Worm (Caenorhabditis elegans) whole organism, L3 larva: ENCODE data around the gene ztf-28.
"Not testable (repeated sequence)": the region's sequence is repeated elsewhere in the genome, so short reads cannot be mapped to it uniquely, and the experiment has no call there.

Source experiments
- aly-2 ChIP-seq: fragments of 150-350 bp; optimal IDR thresholded peaks from 2 replicates; lab custom pipeline; 2014; ENCODE audit warnings: missing biosample characterization, missing genetic modification characterization
- ceh-28 ChIP-seq: fragments of 150-350 bp; optimal IDR thresholded peaks from 2 replicates; lab custom pipeline; 2014; ENCODE audit warnings: missing biosample characterization, missing genetic modification reagents, missing genetic modification characterization
- ceh-9 ChIP-seq: sonication (generic microtip); optimal IDR thresholded peaks from 2 replicates; lab custom pipeline; 2018; ENCODE audit warnings: missing biosample characterization, missing genetic modification characterization
- daf-12 ChIP-seq: fragments of 150-350 bp; optimal IDR thresholded peaks from 2 replicates; lab custom pipeline; 2014; ENCODE audit warnings: missing biosample characterization, missing genetic modification reagents, missing genetic modification characterization
- egl-27 ChIP-seq: sonication (generic microtip); optimal IDR thresholded peaks from 4 replicates; lab custom pipeline; 2017; ENCODE audit warnings: missing biosample characterization, missing genetic modification reagents, missing genetic modification characterization
- egl-5 ChIP-seq: fragments of 150-350 bp; optimal IDR thresholded peaks from 2 replicates; lab custom pipeline; 2017; ENCODE audit warnings: missing biosample characterization, missing genetic modification reagents, missing genetic modification characterization, inconsistent platforms
- elt-1 ChIP-seq: fragments of 150-350 bp; optimal IDR thresholded peaks from 2 replicates; lab custom pipeline; 2014; ENCODE audit warnings: missing biosample characterization, missing genetic modification characterization
- elt-2 ChIP-seq: sonication (generic microtip); optimal IDR thresholded peaks from 2 replicates; lab custom pipeline; 2016; ENCODE audit warnings: missing genetic modification reagents, mild to moderate bottlenecking, missing genetic modification characterization, missing compliant biosample characterization
- eor-1 ChIP-seq, 2 experiments: fragments of 150-350 bp; optimal IDR thresholded peaks; 2 replicates each; lab custom pipeline; 2014 to 2018; ENCODE audit warnings: missing biosample characterization in 2 of 2, missing genetic modification characterization in 2 of 2
- fkh-10 ChIP-seq: sonication (generic microtip); optimal IDR thresholded peaks from 2 replicates; lab custom pipeline; 2017; ENCODE audit warnings: missing biosample characterization, missing genetic modification reagents, missing genetic modification characterization
- fkh-2 ChIP-seq: fragments of 150-350 bp; optimal IDR thresholded peaks from 2 replicates; lab custom pipeline; 2014; ENCODE audit warnings: missing biosample characterization, missing genetic modification reagents, missing genetic modification characterization
- fos-1 ChIP-seq: fragments of 150-350 bp; optimal IDR thresholded peaks from 2 replicates; lab custom pipeline; 2014; ENCODE audit warnings: missing biosample characterization, missing genetic modification characterization
- hmg-11 ChIP-seq: sonication (generic microtip); optimal IDR thresholded peaks from 2 replicates; lab custom pipeline; 2016; ENCODE audit warnings: missing genetic modification characterization, missing compliant biosample characterization
- jun-1 ChIP-seq: fragments of 150-350 bp; optimal IDR thresholded peaks from 2 replicates; lab custom pipeline; 2014; ENCODE audit warnings: missing biosample characterization, missing genetic modification reagents, missing genetic modification characterization
- lin-15B ChIP-seq: fragments of 150-350 bp; optimal IDR thresholded peaks from 2 replicates; lab custom pipeline; 2014; ENCODE audit warnings: missing biosample characterization, missing genetic modification characterization
- lsy-12 ChIP-seq: sonication (generic microtip); optimal IDR thresholded peaks from 2 replicates; lab custom pipeline; 2016; ENCODE audit warnings: mild to moderate bottlenecking, missing genetic modification characterization, missing compliant biosample characterization
- mdl-1 ChIP-seq: fragments of 150-350 bp; optimal IDR thresholded peaks from 2 replicates; lab custom pipeline; 2014; ENCODE audit warnings: missing biosample characterization, missing genetic modification characterization
- mml-1 ChIP-seq: fragments of 150-350 bp; sonication (generic microtip); optimal IDR thresholded peaks from 3 replicates; lab custom pipeline; 2014; ENCODE audit warnings: missing biosample characterization, missing genetic modification characterization
- nfya-1 ChIP-seq: sonication (generic microtip); optimal IDR thresholded peaks from 2 replicates; lab custom pipeline; 2017; ENCODE audit warnings: missing genetic modification characterization, mild to moderate bottlenecking, missing compliant biosample characterization, antibody characterized with exemption, moderate library complexity; ENCODE audit not compliant: insufficient read depth
- nhr-12 ChIP-seq: fragments of 150-350 bp; optimal IDR thresholded peaks from 2 replicates; lab custom pipeline; 2014; ENCODE audit warnings: missing biosample characterization, missing genetic modification characterization
- nhr-23 ChIP-seq: fragments of 150-350 bp; optimal IDR thresholded peaks from 2 replicates; lab custom pipeline; 2014; ENCODE audit warnings: missing biosample characterization, missing genetic modification reagents, missing genetic modification characterization
- nhr-25 ChIP-seq: sonication (generic microtip); optimal IDR thresholded peaks from 2 replicates; lab custom pipeline; 2017; ENCODE audit warnings: missing biosample characterization, missing genetic modification characterization
- nhr-28 ChIP-seq: fragments of 150-350 bp; optimal IDR thresholded peaks from 2 replicates; lab custom pipeline; 2014; ENCODE audit warnings: missing biosample characterization, missing genetic modification characterization
- nhr-43 ChIP-seq: sonication (generic microtip); optimal IDR thresholded peaks from 2 replicates; lab custom pipeline; 2016; ENCODE audit warnings: mild to moderate bottlenecking, missing genetic modification characterization, missing compliant biosample characterization; ENCODE audit not compliant: poor library complexity, severe bottlenecking
- nhr-76 ChIP-seq: fragments of 150-350 bp; sonication (generic microtip); optimal IDR thresholded peaks from 5 replicates; lab custom pipeline; 2014; ENCODE audit warnings: missing biosample characterization, missing genetic modification characterization
- pha-4 ChIP-seq: fragments of 150-350 bp; optimal IDR thresholded peaks from 2 replicates; lab custom pipeline; 2014; ENCODE audit warnings: missing biosample characterization, missing genetic modification reagents, missing genetic modification characterization
- pqm-1 ChIP-seq: fragments of 150-350 bp; optimal IDR thresholded peaks from 2 replicates; lab custom pipeline; 2017; ENCODE audit warnings: missing biosample characterization, missing genetic modification characterization, inconsistent platforms
- sea-2 ChIP-seq: fragments of 150-350 bp; sonication (generic microtip); optimal IDR thresholded peaks from 4 replicates; lab custom pipeline; 2014; ENCODE audit warnings: missing biosample characterization, missing genetic modification reagents, missing genetic modification characterization
- snpc-4 ChIP-seq: fragments of 150-350 bp; optimal IDR thresholded peaks from 2 replicates; lab custom pipeline; 2014; ENCODE audit warnings: missing biosample characterization, missing genetic modification characterization
- tbx-2 ChIP-seq: sonication (generic microtip); optimal IDR thresholded peaks from 2 replicates; lab custom pipeline; 2016; ENCODE audit warnings: mild to moderate bottlenecking, missing genetic modification characterization, missing compliant biosample characterization
- unc-39 ChIP-seq: sonication (generic microtip); optimal IDR thresholded peaks from 4 replicates; lab custom pipeline; 2017; ENCODE audit warnings: missing biosample characterization, missing genetic modification characterization
- unc-62 ChIP-seq: fragments of 150-350 bp; sonication (generic microtip); optimal IDR thresholded peaks from 4 replicates; lab custom pipeline; 2014; ENCODE audit warnings: missing biosample characterization, missing genetic modification reagents, missing genetic modification characterization
- zag-1 ChIP-seq: fragments of 150-350 bp; optimal IDR thresholded peaks from 2 replicates; lab custom pipeline; 2014; ENCODE audit warnings: missing biosample characterization, missing genetic modification characterization
- ztf-11 ChIP-seq: fragments of 150-350 bp; optimal IDR thresholded peaks from 2 replicates; lab custom pipeline; 2014; ENCODE audit warnings: missing biosample characterization, missing genetic modification characterization
- ztf-4 ChIP-seq: fragments of 150-350 bp; optimal IDR thresholded peaks from 2 replicates; lab custom pipeline; 2014; ENCODE audit warnings: missing biosample characterization, missing genetic modification characterization

Gene ztf-28

ce11 chrV:2090321-2090720, at the start of gene ztf-28:
TSS of gene ztf-28 (plus strand) at chrV:2090669.
- not testable (repeated sequence) for TF ChIP-seq unc-39, ztf-4, mml-1 (tag; lab: Kevin White, UChicago)

DNA sequence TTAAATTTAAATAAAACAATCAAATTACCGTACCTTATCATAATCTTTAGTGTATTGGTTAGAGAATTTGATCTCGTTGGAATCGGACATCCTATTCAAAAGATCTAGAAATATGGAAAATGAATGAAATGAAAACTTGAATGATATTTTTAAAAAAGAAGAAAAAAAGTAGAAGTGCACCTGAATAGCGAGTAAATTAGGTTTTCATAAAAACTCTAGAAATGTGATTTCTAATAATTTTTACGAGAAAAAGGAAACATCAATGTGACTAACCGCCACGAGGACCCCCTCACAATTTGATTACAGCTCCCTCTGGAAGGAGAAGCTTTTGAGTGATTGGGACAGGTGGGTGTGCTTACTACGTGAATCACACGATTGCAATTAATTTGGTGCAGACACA, 44.5 kb upstream of the ztf-28 start, which contains the start of gene Y40B10A.5:
TSS of gene Y40B10A.5 (minus strand) at position 101 of the 400 bp plus-strand sequence.
- TF ChIP-seq ceh-28 (tag; lab: Kevin White, UChicago): no peak
- TF ChIP-seq zag-1: no peak
- no peak for TF ChIP-seq jun-1 (tag; lab: Kevin White, UChicago)
- TF ChIP-seq nhr-25 (tag; lab: Kevin White, UChicago): no peak
- no peak for TF ChIP-seq sea-2 (GFP tag; lab: Kevin White, UChicago)
- TF ChIP-seq nhr-23 (tag; lab: Kevin White, UChicago): no peak

- TF ChIP-seq pqm-1 (tag; lab: Kevin White, UChicago) (peak; percentile 60), elt-2 (peak; percentile 51), nfya-1 (tag; lab: Kevin White, UChicago) (no peak)
These were observed 40.3 kb upstream of the ztf-28 start, which contains the start of gene comt-4 for ce11 chrV:2050136-2050535. TSS of gene comt-4 (minus strand) at chrV:2050185.

- TF ChIP-seq ztf-4 (tag; lab: Kevin White, UChicago): no peak
- TF ChIP-seq hmg-11 (tag; lab: Kevin White, UChicago): no peak
- no peak for TF ChIP-seq nhr-76
- TF ChIP-seq ceh-9 (tag; lab: Kevin White, UChicago): no peak
- no peak for TF ChIP-seq daf-12 (tag; lab: Kevin White, UChicago)
- TF ChIP-seq nhr-43 (tag; lab: Kevin White, UChicago): no peak
- no peak for TF ChIP-seq unc-62
- TF ChIP-seq pqm-1 (tag; lab: Kevin White, UChicago): no peak
- no peak for TF ChIP-seq nhr-12 (tag; lab: Kevin White, UChicago)
These were observed 39.7 kb upstream of the ztf-28 start for ce11 chrV:2050790-2051189.

DNA sequence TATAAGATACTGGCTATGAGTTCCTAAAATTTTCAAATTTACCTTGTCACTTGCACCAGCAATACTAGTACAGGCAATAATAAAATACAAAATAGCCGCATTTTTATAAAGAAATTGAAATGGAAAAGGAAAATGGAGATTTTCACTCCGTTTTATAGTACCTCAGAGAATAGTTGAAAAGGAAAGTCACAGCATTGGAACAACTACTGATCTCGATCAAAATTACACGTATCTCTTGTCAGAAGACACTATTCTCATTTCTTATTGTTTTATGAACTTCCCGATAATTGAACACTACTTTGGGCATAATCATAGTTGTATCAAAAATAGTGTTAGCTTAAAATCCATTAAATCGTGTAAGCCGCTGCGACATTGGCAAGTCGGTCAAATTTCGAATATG, 39.0 kb upstream of the ztf-28 start, which contains the start of gene Y40B10A.11:
TSS of gene Y40B10A.11 (minus strand) at position 101 of the 400 bp plus-strand sequence.
- TF ChIP-seq ztf-4 (tag; lab: Kevin White, UChicago) (no peak), nhr-76 (no peak), ceh-9 (tag; lab: Kevin White, UChicago) (no peak), fkh-10 (no peak), pqm-1 (tag; lab: Kevin White, UChicago) (no peak), egl-27 (tag; lab: Kevin White, UChicago) (no peak), aly-2 (tag; lab: Kevin White, UChicago) (no peak), eor-1 (tag; optimal IDR thresholded peaks at IDR 0.05; lab: Kevin White, UChicago) (no peak), mdl-1 (tag; lab: Kevin White, UChicago) (no peak), elt-1 (tag; lab: Kevin White, UChicago) (no peak), fos-1 (tag; lab: Kevin White, UChicago) (no peak)
- TF ChIP-seq, all 47 proteins: peak for 0

ce11 chrV:2053509-2053908, 37.0 kb upstream of the ztf-28 start, which contains the start of gene comt-5:
TSS of gene comt-5 (minus strand) at chrV:2053609.
- TF ChIP-seq sea-2 (GFP tag; lab: Kevin White, UChicago): no peak
- no peak for TF ChIP-seq jun-1 (tag; lab: Kevin White, UChicago)
- TF ChIP-seq ztf-11: no peak
- no peak for TF ChIP-seq nhr-28 (tag; lab: Kevin White, UChicago)
- TF ChIP-seq nhr-23 (tag; lab: Kevin White, UChicago): no peak
- TF ChIP-seq elt-1 (tag; lab: Kevin White, UChicago): no peak
- TF ChIP-seq lin-15B: no peak
- TF ChIP-seq pha-4 (tag; lab: Kevin White, UChicago): no peak
- no peak for TF ChIP-seq ceh-28 (tag; lab: Kevin White, UChicago)
- TF ChIP-seq lsy-12 (tag; lab: Kevin White, UChicago): no peak
- TF ChIP-seq tbx-2: no peak
- TF ChIP-seq fkh-2 (tag; lab: Kevin White, UChicago): no peak
- no peak for TF ChIP-seq ceh-9 (tag; lab: Kevin White, UChicago)
- TF ChIP-seq egl-5 (tag; lab: Kevin White, UChicago): no peak
- no peak for TF ChIP-seq hmg-11 (tag; lab: Kevin White, UChicago)
- no peak for TF ChIP-seq snpc-4 (tag; lab: Kevin White, UChicago)
- no peak for TF ChIP-seq elt-2
- no peak for TF ChIP-seq nhr-43 (tag; lab: Kevin White, UChicago)
- TF ChIP-seq, all 47 proteins: peak for 0
